Worm (Caenorhabditis elegans) whole organism, mixed stage, embryonic: ENCODE data around the gene pgp-14.

Experiments used
- bed-3 ChIP-seq: fragments of 200-800 bp; sonication (Bioruptor generic); optimal IDR thresholded peaks from 3 replicates; lab custom pipeline; 2018; ENCODE audit warnings: mild to moderate bottlenecking, missing genetic modification characterization, moderate library complexity, missing compliant biosample characterization
- blmp-1 ChIP-seq: fragments of 150-350 bp; optimal IDR thresholded peaks from 2 replicates; lab custom pipeline; 2014; ENCODE audit warnings: missing biosample characterization, missing genetic modification characterization
- ceh-39 ChIP-seq: fragments of 150-350 bp; optimal IDR thresholded peaks from 2 replicates; lab custom pipeline; 2014; ENCODE audit warnings: missing biosample characterization, missing genetic modification characterization
- ceh-43 ChIP-seq: fragments of 200-800 bp; sonication (Bioruptor generic); optimal IDR thresholded peaks from 2 replicates; lab custom pipeline; 2018; ENCODE audit warnings: mild to moderate bottlenecking, missing genetic modification characterization, moderate library complexity, missing compliant biosample characterization
- ceh-83 ChIP-seq: fragments of 200-800 bp; sonication (Bioruptor generic); optimal IDR thresholded peaks from 2 replicates; lab custom pipeline; 2018; ENCODE audit warnings: mild to moderate bottlenecking, missing genetic modification characterization, missing compliant biosample characterization
- ces-1 ChIP-seq: fragments of 150-350 bp; optimal IDR thresholded peaks from 2 replicates; lab custom pipeline; 2014; ENCODE audit warnings: missing biosample characterization, missing genetic modification reagents, missing genetic modification characterization
- cnd-1 ChIP-seq: fragments of 200-800 bp; sonication (Bioruptor generic); optimal IDR thresholded peaks from 2 replicates; lab custom pipeline; 2018; ENCODE audit warnings: mild to moderate bottlenecking, missing genetic modification characterization, missing compliant biosample characterization
- drap-1 ChIP-seq: fragments of 200-800 bp; sonication (Bioruptor generic); optimal IDR thresholded peaks from 3 replicates; lab custom pipeline; 2018; ENCODE audit warnings: mild to moderate bottlenecking, missing genetic modification characterization, missing compliant biosample characterization
- elt-1 ChIP-seq: sonication (generic microtip); optimal IDR thresholded peaks from 2 replicates; lab custom pipeline; 2017; ENCODE audit warnings: missing genetic modification characterization, mild to moderate bottlenecking, missing compliant biosample characterization, antibody characterized with exemption, moderate library complexity, borderline replicate concordance; ENCODE audit not compliant: insufficient read depth
- elt-3 ChIP-seq: fragments of 150-350 bp; optimal IDR thresholded peaks from 2 replicates; lab custom pipeline; 2014; ENCODE audit warnings: missing biosample characterization, missing genetic modification characterization
- flh-1 ChIP-seq: fragments of 200-800 bp; sonication (Bioruptor generic); optimal IDR thresholded peaks from 2 replicates; lab custom pipeline; 2018; ENCODE audit warnings: mild to moderate bottlenecking, missing genetic modification characterization, moderate library complexity, missing compliant biosample characterization
- ham-2 ChIP-seq: fragments of 200-800 bp; sonication (Bioruptor generic); optimal IDR thresholded peaks from 2 replicates; lab custom pipeline; 2018; ENCODE audit warnings: mild to moderate bottlenecking, missing genetic modification characterization, missing compliant biosample characterization
- hlh-1 ChIP-seq: fragments of 150-350 bp; optimal IDR thresholded peaks from 2 replicates; lab custom pipeline; 2014; ENCODE audit warnings: missing biosample characterization, missing genetic modification reagents, missing genetic modification characterization
- lin-13 ChIP-seq: fragments of 150-350 bp; optimal IDR thresholded peaks from 2 replicates; lab custom pipeline; 2014; ENCODE audit warnings: missing biosample characterization, missing genetic modification characterization
- lin-32 ChIP-seq: fragments of 200-800 bp; sonication (Bioruptor generic); optimal IDR thresholded peaks from 2 replicates; lab custom pipeline; 2018; ENCODE audit warnings: mild to moderate bottlenecking, missing genetic modification characterization, missing compliant biosample characterization
- lsy-2 ChIP-seq: fragments of 150-350 bp; optimal IDR thresholded peaks from 2 replicates; lab custom pipeline; 2014; ENCODE audit warnings: missing biosample characterization, missing genetic modification characterization
- mab-5 ChIP-seq: fragments of 150-350 bp; optimal IDR thresholded peaks from 2 replicates; lab custom pipeline; 2014; ENCODE audit warnings: missing biosample characterization, missing genetic modification characterization
- mep-1 ChIP-seq: fragments of 150-350 bp; optimal IDR thresholded peaks from 2 replicates; lab custom pipeline; 2017; ENCODE audit warnings: missing biosample characterization, missing genetic modification reagents, missing genetic modification characterization, inconsistent platforms
- mls-2 ChIP-seq: sonication (generic microtip); optimal IDR thresholded peaks from 2 replicates; lab custom pipeline; 2016; ENCODE audit warnings: mild to moderate bottlenecking, missing genetic modification characterization, moderate library complexity, missing compliant biosample characterization
- nhr-12 ChIP-seq: fragments of 150-350 bp; optimal IDR thresholded peaks from 2 replicates; lab custom pipeline; 2014; ENCODE audit warnings: missing biosample characterization, missing genetic modification characterization
- nhr-2 ChIP-seq: fragments of 150-350 bp; optimal IDR thresholded peaks from 2 replicates; lab custom pipeline; 2014; ENCODE audit warnings: missing biosample characterization, missing genetic modification characterization
- nhr-28 ChIP-seq: fragments of 150-350 bp; optimal IDR thresholded peaks from 2 replicates; lab custom pipeline; 2014; ENCODE audit warnings: missing biosample characterization, missing genetic modification characterization
- nhr-76 ChIP-seq: sonication (generic microtip); optimal IDR thresholded peaks from 2 replicates; lab custom pipeline; 2017; ENCODE audit warnings: missing biosample characterization, missing genetic modification characterization
- pha-4 ChIP-seq: fragments of 150-350 bp; optimal IDR thresholded peaks from 2 replicates; lab custom pipeline; 2018; ENCODE audit warnings: missing biosample characterization, missing genetic modification reagents, missing genetic modification characterization
- snpc-4 ChIP-seq: fragments of 150-350 bp; optimal IDR thresholded peaks from 2 replicates; lab custom pipeline; 2014; ENCODE audit warnings: missing biosample characterization, missing genetic modification characterization
- sptf-1 ChIP-seq: sonication (generic microtip); optimal IDR thresholded peaks from 2 replicates; lab custom pipeline; 2017; ENCODE audit warnings: mild to moderate bottlenecking, missing genetic modification characterization, moderate library complexity, missing compliant biosample characterization
- tbx-8 ChIP-seq: fragments of 200-800 bp; sonication (Bioruptor generic); optimal IDR thresholded peaks from 2 replicates; lab custom pipeline; 2018; ENCODE audit warnings: mild to moderate bottlenecking, missing genetic modification characterization, moderate library complexity, missing compliant biosample characterization
- unc-120 ChIP-seq: sonication (generic microtip); optimal IDR thresholded peaks from 2 replicates; lab custom pipeline; 2017; ENCODE audit warnings: missing genetic modification characterization, missing compliant biosample characterization; ENCODE audit not compliant: poor library complexity, severe bottlenecking
- unc-39 ChIP-seq: fragments of 150-350 bp; optimal IDR thresholded peaks from 2 replicates; lab custom pipeline; 2014; ENCODE audit warnings: missing biosample characterization, missing genetic modification characterization
- unc-62 ChIP-seq: fragments of 150-350 bp; optimal IDR thresholded peaks from 2 replicates; lab custom pipeline; 2014; ENCODE audit warnings: missing biosample characterization, missing genetic modification reagents, missing genetic modification characterization
- zip-8 ChIP-seq: fragments of 150-350 bp; optimal IDR thresholded peaks from 2 replicates; lab custom pipeline; 2014; ENCODE audit warnings: missing biosample characterization, missing genetic modification characterization
- ztf-11 ChIP-seq: fragments of 150-350 bp; optimal IDR thresholded peaks from 2 replicates; lab custom pipeline; 2014; ENCODE audit warnings: missing biosample characterization, missing genetic modification characterization

Gene pgp-14

ce11 chrX:12761295-12761775, 12.0 kb upstream of the pgp-14 start:
- no peak for TF ChIP-seq elt-3
- TF ChIP-seq tbx-8 = no peak
- no peak for TF ChIP-seq ces-1 (GFP tag; lab: Kevin White, UChicago)
- no peak for TF ChIP-seq lin-32
- no peak for TF ChIP-seq ceh-43 (GFP tag; lab: Kevin White, UChicago)
- TF ChIP-seq bed-3 (GFP tag; lab: Kevin White, UChicago) = no peak
- no peak for TF ChIP-seq unc-120 (tag; lab: Kevin White, UChicago)

ce11 chrX:12759642-12760041, 10.3 kb upstream of the pgp-14 start:
- TF ChIP-seq pha-4 (tag; lab: Kevin White, UChicago) (no peak), bed-3 (GFP tag; lab: Kevin White, UChicago) (no peak), lin-13 (tag; lab: Kevin White, UChicago) (no peak), nhr-76 (no peak), drap-1 (GFP tag; lab: Kevin White, UChicago) (no peak), mab-5 (tag; lab: Kevin White, UChicago) (no peak), zip-8 (tag; lab: Kevin White, UChicago) (no peak), mls-2 (tag; lab: Kevin White, UChicago) (no peak)

- TF ChIP-seq nhr-2 (tag; lab: Kevin White, UChicago) (no peak), drap-1 (GFP tag; lab: Kevin White, UChicago) (no peak), zip-8 (tag; lab: Kevin White, UChicago) (no peak), lin-32 (no peak), nhr-76 (no peak), ceh-43 (GFP tag; lab: Kevin White, UChicago) (no peak), elt-3 (no peak), nhr-12 (tag; lab: Kevin White, UChicago) (no peak), sptf-1 (tag; lab: Kevin White, UChicago) (no peak), flh-1 (GFP tag; lab: Kevin White, UChicago) (no peak), ham-2 (GFP tag; lab: Kevin White, UChicago) (no peak), ceh-83 (GFP tag; lab: Kevin White, UChicago) (no peak), ces-1 (GFP tag; lab: Kevin White, UChicago) (no peak), lin-13 (tag; lab: Kevin White, UChicago) (no peak), blmp-1 (tag; lab: Kevin White, UChicago) (no peak), pha-4 (tag; lab: Kevin White, UChicago) (no peak), bed-3 (GFP tag; lab: Kevin White, UChicago) (no peak), nhr-28 (tag; lab: Kevin White, UChicago) (no peak), lsy-2 (tag; lab: Kevin White, UChicago) (no peak)
- TF ChIP-seq, all 35 proteins: peak for 0
Measured at ce11 chrX:12759010-12759409, 9.6 kb upstream of the pgp-14 start.

ce11 chrX:12755021-12755420, 5.6 kb upstream of the pgp-14 start:
- no peak for TF ChIP-seq mls-2 (tag; lab: Kevin White, UChicago)
- TF ChIP-seq lin-13 (tag; lab: Kevin White, UChicago) = no peak
- TF ChIP-seq bed-3 (GFP tag; lab: Kevin White, UChicago) = no peak
- no peak for TF ChIP-seq mep-1 (tag; lab: Kevin White, UChicago)
- no peak for TF ChIP-seq ztf-11 (tag; lab: Kevin White, UChicago)
- no peak for TF ChIP-seq unc-62
- TF ChIP-seq snpc-4 = no peak
- no peak for TF ChIP-seq nhr-76
- TF ChIP-seq ceh-83 (GFP tag; lab: Kevin White, UChicago) = no peak

- TF ChIP-seq ces-1 (GFP tag; lab: Kevin White, UChicago) (no peak), cnd-1 (tag; lab: Kevin White, UChicago) (no peak), drap-1 (GFP tag; lab: Kevin White, UChicago) (no peak), nhr-2 (tag; lab: Kevin White, UChicago) (no peak), mep-1 (tag; lab: Kevin White, UChicago) (no peak), ceh-39 (tag; lab: Kevin White, UChicago) (no peak), ceh-43 (GFP tag; lab: Kevin White, UChicago) (no peak), sptf-1 (tag; lab: Kevin White, UChicago) (no peak), hlh-1 (tag; lab: Kevin White, UChicago) (no peak), zip-8 (tag; lab: Kevin White, UChicago) (no peak), lin-13 (tag; lab: Kevin White, UChicago) (no peak), elt-1 (tag; lab: Kevin White, UChicago) (no peak), unc-39 (tag; lab: Kevin White, UChicago) (no peak), unc-62 (no peak), bed-3 (GFP tag; lab: Kevin White, UChicago) (no peak), lin-32 (no peak), elt-3 (no peak), unc-120 (tag; lab: Kevin White, UChicago) (no peak), nhr-76 (no peak)
Measured at ce11 chrX:12754043-12754442, 4.7 kb upstream of the pgp-14 start.
